Fruit fly (Drosophila melanogaster): ENCODE data around the gene dsx.

Gene dsx

DNA sequence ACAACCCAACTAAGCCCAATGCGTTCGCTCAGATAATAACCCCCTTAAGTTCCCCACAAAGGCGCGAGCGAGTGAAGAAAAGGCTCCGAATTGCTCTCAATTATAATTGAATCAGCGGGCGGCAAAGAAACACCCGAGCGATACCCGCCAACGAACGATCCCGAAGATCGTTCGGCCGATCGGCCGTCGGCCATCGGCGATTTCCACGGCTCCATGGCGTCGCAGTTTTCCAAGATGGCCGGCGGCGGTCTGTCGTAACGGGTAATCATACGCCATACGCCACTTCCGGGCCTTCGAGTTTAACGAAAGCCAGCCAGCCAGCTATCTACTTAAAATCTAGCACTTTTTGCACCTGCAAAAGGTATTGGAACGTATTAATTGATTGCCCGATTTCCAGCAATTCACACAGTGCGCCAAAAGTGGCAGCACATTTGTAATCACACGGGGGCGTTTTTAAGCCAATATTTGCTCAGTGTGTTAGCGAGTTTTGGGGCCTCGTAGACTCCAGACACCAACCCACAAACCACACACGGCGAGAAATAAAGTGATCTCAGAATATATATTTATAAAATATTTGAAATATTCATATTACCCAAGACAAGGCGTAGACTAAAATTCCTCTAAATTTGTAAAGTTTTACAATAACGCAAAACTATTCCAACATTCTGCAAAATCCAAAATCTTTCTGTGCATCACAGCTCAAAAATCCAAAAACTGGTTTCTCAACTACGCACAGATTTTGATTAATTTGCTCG, 74.8 kb downstream of the dsx start (continued):
- TF ChIP-seq Hr39 (GFP tag; optimal IDR thresholded peaks at IDR 0.05) (no peak), pdm3 (GFP tag; optimal IDR thresholded peaks at IDR 0.05) (peak; percentile 4), Eip93F (GFP tag; optimal IDR thresholded peaks at IDR 0.05) (no peak), OdsH (GFP tag; optimal IDR thresholded peaks at IDR 0.05) (peak; percentile 57), CG10669 (GFP tag; optimal IDR thresholded peaks at IDR 0.05) (no peak), CG32006 (GFP tag; optimal IDR thresholded peaks at IDR 0.05) (peak; percentile 77), CG11902 (GFP tag; optimal IDR thresholded peaks at IDR 0.05) (no peak), esn (GFP tag; optimal IDR thresholded peaks at IDR 0.05) (peak; percentile 14), CG6276 (GFP tag; optimal IDR thresholded peaks at IDR 0.05) (peak; percentile 45), CG1621 (tag; optimal IDR thresholded peaks at IDR 0.05) (peak; percentile 25), fkh (GFP tag; optimal IDR thresholded peaks at IDR 0.05) (peak; percentile 69), CG6808 (GFP tag; optimal IDR thresholded peaks at IDR 0.05) (peak; percentile 42), CG10631 (GFP tag; optimal IDR thresholded peaks at IDR 0.05) (peak; percentile 38), Eip75B (GFP tag; optimal IDR thresholded peaks at IDR 0.05) (peak; percentile 9), cyc (GFP tag; optimal IDR thresholded peaks at IDR 0.05) (no peak), CG6792 (GFP tag; optimal IDR thresholded peaks at IDR 0.05) (no peak), CG15336 (GFP tag; IDR thresholded peaks at IDR 0.05) (peak; percentile 87), CG9139 (GFP tag; optimal IDR thresholded peaks at IDR 0.05) (peak; percentile 7), Lpt (GFP tag; optimal IDR thresholded peaks at IDR 0.05) (peak; percentile 68), CG3919 (GFP tag; optimal IDR thresholded peaks at IDR 0.05) (no peak), Gug (GFP tag; IDR thresholded peaks at IDR 0.05) (peak; percentile 45; the same call in 1 of the 2 replicates), CG31627 (GFP tag; optimal IDR thresholded peaks at IDR 0.05) (no peak), eg (GFP tag; IDR thresholded peaks at IDR 0.05) (peak; percentile 83), CG6163 (GFP tag; IDR thresholded peaks at IDR 0.05) (peak; percentile 72), svp (GFP tag) (no peak), fd59A (GFP tag; optimal IDR thresholded peaks at IDR 0.05) (no peak), CG11762 (GFP tag; optimal IDR thresholded peaks at IDR 0.05; ENCODE audit: insufficient read depth) (peak; percentile 24), dsx (GFP tag; optimal IDR thresholded peaks at IDR 0.05; ENCODE audit: poor library complexity, severe bottlenecking) (peak; percentile 47), acj6 (GFP tag; optimal IDR thresholded peaks at IDR 0.05) (peak; percentile 38), ss (GFP tag; optimal IDR thresholded peaks at IDR 0.05) (peak; percentile 4 to 71), CG11294 (GFP tag; IDR thresholded peaks at IDR 0.05) (peak; percentile 49; the same call in 1 of the 2 replicates), Blimp-1 (GFP tag; optimal IDR thresholded peaks at IDR 0.05) (no peak), Sox15 (GFP tag; optimal IDR thresholded peaks at IDR 0.05) (no peak), CG4318 (GFP tag; optimal IDR thresholded peaks at IDR 0.05) (peak; percentile 22), Sox14 (GFP tag; optimal IDR thresholded peaks at IDR 0.05) (no peak), vri (GFP tag; optimal IDR thresholded peaks at IDR 0.05) (no peak), Smox (GFP tag; optimal IDR thresholded peaks at IDR 0.05) (no peak)

DNA sequence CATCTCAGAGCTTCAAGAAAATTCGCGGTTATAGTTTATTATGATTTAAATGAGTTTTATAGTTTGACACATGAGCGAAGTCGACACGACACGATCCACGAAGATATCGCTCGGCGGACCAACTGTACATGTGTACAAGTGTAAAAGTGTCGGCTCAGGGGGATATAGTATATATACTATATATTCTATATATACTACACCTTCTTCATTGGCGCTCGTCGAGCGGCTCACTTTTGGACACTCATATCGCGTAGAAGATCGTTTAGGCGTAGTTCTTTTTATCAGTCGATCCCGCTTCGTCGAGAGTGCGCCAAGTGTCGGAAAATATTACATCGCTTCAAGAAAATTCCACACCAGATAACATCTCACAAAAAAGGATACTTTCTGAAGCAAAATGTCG, 76.2 kb downstream of the dsx start, which contains the start of gene wtrw:
Gene wtrw, plus strand, starts transcription at position 301 of the 400 bp plus-strand sequence.
- TF ChIP-seq salr (GFP tag; optimal IDR thresholded peaks at IDR 0.05) (no peak), ss (GFP tag; optimal IDR thresholded peaks at IDR 0.05) (no peak), acj6 (GFP tag; optimal IDR thresholded peaks at IDR 0.05) (no peak), CG10669 (GFP tag; optimal IDR thresholded peaks at IDR 0.05) (no peak), dac (GFP tag; optimal IDR thresholded peaks at IDR 0.05) (no peak), CG8119 (GFP tag; IDR thresholded peaks at IDR 0.05) (no peak), Hr4 (GFP tag; optimal IDR thresholded peaks at IDR 0.05) (no peak), CG6792 (GFP tag; optimal IDR thresholded peaks at IDR 0.05) (no peak), CG3032 (tag; optimal IDR thresholded peaks at IDR 0.05) (no peak), OdsH (GFP tag; optimal IDR thresholded peaks at IDR 0.05) (no peak), pdm3 (GFP tag; optimal IDR thresholded peaks at IDR 0.05) (no peak), Eip93F (GFP tag; optimal IDR thresholded peaks at IDR 0.05) (no peak), Sox102F (GFP tag; optimal IDR thresholded peaks at IDR 0.05) (no peak), svp (GFP tag) (no peak), CG11294 (GFP tag; IDR thresholded peaks at IDR 0.05) (no peak), fd59A (GFP tag; optimal IDR thresholded peaks at IDR 0.05) (no peak), Smox (GFP tag; optimal IDR thresholded peaks at IDR 0.05) (no peak), Blimp-1 (GFP tag; optimal IDR thresholded peaks at IDR 0.05) (no peak), CG10631 (GFP tag; optimal IDR thresholded peaks at IDR 0.05) (no peak)
